Fruit fly (Drosophila melanogaster) whole organism, prepupa: ENCODE data around the gene vig.

Experiments
- CG15336 ChIP-seq: fragments of 200-800 bp; sonication (Bioruptor generic); IDR thresholded peaks from 2 replicates; pipeline ENCODE4 v1.3.6; 2022; ENCODE audit warnings: missing biosample characterization, missing genetic modification characterization
- CG3032 ChIP-seq: fragments of 200-800 bp; optimal IDR thresholded peaks from 2 replicates; lab custom pipeline; 2019; ENCODE audit warnings: missing biosample characterization, mild to moderate bottlenecking, missing genetic modification characterization, moderate library complexity
- CG8319 ChIP-seq: fragments of 200-800 bp; sonication (Bioruptor generic); optimal IDR thresholded peaks from 3 replicates; lab custom pipeline; 2016; ENCODE audit warnings: missing biosample characterization, missing genetic modification characterization

dm6 chr2L:15035366-15035765 lies 34.8 kb downstream of the vig start, which contains the start of gene yellow-c:
- no peak for TF ChIP-seq CG15336 (GFP tag; lab: Robert Waterston, UW)
- TF ChIP-seq CG3032 (tag; lab: Kevin White, UChicago), result no peak
- TF ChIP-seq CG8319, result no peak
